Worm (Caenorhabditis elegans): ENCODE results near the gene F38E11.6.

F38E11.6 gene

DNA sequence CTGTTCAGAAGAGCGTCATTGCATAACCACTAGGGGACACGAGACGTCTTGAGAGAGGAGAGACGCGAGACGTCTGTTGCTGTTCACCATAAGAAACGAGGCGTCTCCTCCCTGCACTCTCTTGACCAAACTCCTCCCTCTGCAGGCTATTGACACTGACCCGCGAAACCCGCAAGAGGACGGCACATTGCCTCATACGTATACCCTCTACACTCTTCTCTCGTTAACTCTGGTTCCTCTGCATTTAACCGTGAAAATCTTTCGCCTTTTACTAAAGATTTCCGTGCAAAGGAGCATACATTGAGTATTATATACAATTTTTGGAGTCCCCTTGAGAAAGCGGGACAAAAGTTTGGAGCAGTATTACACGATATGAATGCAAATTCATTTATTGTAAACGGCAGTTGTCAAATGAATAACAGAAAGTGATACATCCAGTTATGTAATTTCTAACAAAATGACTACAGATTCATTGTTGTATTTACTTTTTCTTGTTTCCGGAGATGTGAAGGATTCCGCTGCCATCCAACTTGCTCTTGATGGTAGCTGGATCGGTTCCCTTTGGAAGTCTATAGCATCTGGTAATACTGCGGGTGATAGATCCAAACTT, 22.8 kb downstream of the F38E11.6 start:
- TF ChIP-seq ceh-82 (tag; optimal IDR thresholded peaks at IDR 0.05) (peak; percentile 74 to 87 (median 85)), pqm-1 (tag; optimal IDR thresholded peaks at IDR 0.05) (no peak), ztf-4 (tag; optimal IDR thresholded peaks at IDR 0.05) (peak; percentile 83), nhr-90 (tag; optimal IDR thresholded peaks at IDR 0.05; ENCODE audit: poor library complexity) (peak; percentile 96), mab-9 (GFP tag; IDR thresholded peaks at IDR 0.05) (peak; percentile 88), aha-1 (tag; optimal IDR thresholded peaks at IDR 0.05) (peak; percentile 22), rnt-1 (tag; optimal IDR thresholded peaks at IDR 0.05) (peak; percentile 94), C34B4.2 (tag; optimal IDR thresholded peaks at IDR 0.05) (no peak), ama-1 (optimal IDR thresholded peaks at IDR 0.05) (peak; percentile 98), C04F5.9 (tag; optimal IDR thresholded peaks at IDR 0.05) (peak; percentile 61), fkh-8 (tag; optimal IDR thresholded peaks at IDR 0.05) (peak; percentile 94), zag-1 (tag; optimal IDR thresholded peaks at IDR 0.05) (peak; percentile 61), snpc-4 (tag; optimal IDR thresholded peaks at IDR 0.05) (peak; percentile 99), unc-98 (GFP tag; IDR thresholded peaks at IDR 0.05) (0 out of 2 replicates have a peak, but pooled peaks have one; percentile 19), alr-1 (tag; optimal IDR thresholded peaks at IDR 0.05; ENCODE audit: borderline replicate concordance) (no peak), xbp-1 (tag; optimal IDR thresholded peaks at IDR 0.05) (peak; percentile 96), unc-86 (tag; optimal IDR thresholded peaks at IDR 0.05) (peak; percentile 93), unc-62 (GFP tag; optimal IDR thresholded peaks at IDR 0.05) (peak; percentile 40), ces-1 (GFP tag; optimal IDR thresholded peaks at IDR 0.05) (no peak), nhr-11 (tag; optimal IDR thresholded peaks at IDR 0.05) (peak; percentile 50), nhr-76 (tag; optimal IDR thresholded peaks at IDR 0.05) (peak; percentile 25), aly-2 (tag; optimal IDR thresholded peaks at IDR 0.05) (peak; percentile 93), sptf-1 (tag; optimal IDR thresholded peaks at IDR 0.05) (no peak), nhr-85 (tag) (peak; percentile 97), C16A3.4 (tag; optimal IDR thresholded peaks at IDR 0.05) (peak; percentile 92), lin-14 (GFP tag; optimal IDR thresholded peaks at IDR 0.05) (peak; percentile 99), ztf-11 (tag; optimal IDR thresholded peaks at IDR 0.05) (peak in 1 of 2 experiments; percentile 89), jun-1 (tag; optimal IDR thresholded peaks at IDR 0.05) (peak; percentile 95), nhr-28 (tag; optimal IDR thresholded peaks at IDR 0.05) (no peak), ceh-90 (tag; optimal IDR thresholded peaks at IDR 0.05) (no peak), nhr-237 (tag; optimal IDR thresholded peaks at IDR 0.05) (peak; percentile 87), elt-3 (tag; optimal IDR thresholded peaks at IDR 0.05) (peak in 4 of 6 experiments; percentile 41 to 80 (median 65)), mep-1 (tag; optimal IDR thresholded peaks at IDR 0.05) (peak; percentile 90), elt-2 (tag; optimal IDR thresholded peaks at IDR 0.05) (peak; percentile 84), mdl-1 (tag; optimal IDR thresholded peaks at IDR 0.05) (peak in 1 of 2 experiments; percentile 91), egl-13 (tag; optimal IDR thresholded peaks at IDR 0.05) (peak; percentile 93), zip-4 (GFP tag; optimal IDR thresholded peaks at IDR 0.05) (peak; percentile 79), sup-37 (GFP tag; optimal IDR thresholded peaks at IDR 0.05) (peak; percentile 46), lin-15B (tag; optimal IDR thresholded peaks at IDR 0.05) (peak; percentile 63), nhr-12 (tag; optimal IDR thresholded peaks at IDR 0.05) (no peak), fos-1 (tag; optimal IDR thresholded peaks at IDR 0.05) (peak; percentile 89), ceh-63 (GFP tag; optimal IDR thresholded peaks at IDR 0.05) (no peak), blmp-1 (tag; optimal IDR thresholded peaks at IDR 0.05) (peak; percentile 62), dsc-1 (tag; optimal IDR thresholded peaks at IDR 0.05) (peak; percentile 95), efl-3 (GFP tag; optimal IDR thresholded peaks at IDR 0.05) (peak; percentile 30), hlh-17 (GFP tag; optimal IDR thresholded peaks at IDR 0.05; ENCODE audit: borderline replicate concordance) (peak; percentile 57), lin-13 (GFP tag; optimal IDR thresholded peaks at IDR 0.05) (peak; percentile 91), swsn-7 (tag; optimal IDR thresholded peaks at IDR 0.05) (peak; percentile 96), egl-27 (tag; optimal IDR thresholded peaks at IDR 0.05) (peak; percentile 52 to 79), lin-39 (tag; optimal IDR thresholded peaks at IDR 0.05) (peak; percentile 86), nhr-77 (tag; optimal IDR thresholded peaks at IDR 0.05) (peak; percentile 96), ets-5 (GFP tag; IDR thresholded peaks at IDR 0.05) (no peak), nhr-20 (tag; optimal IDR thresholded peaks at IDR 0.05) (peak; percentile 97)

All from whole organism, L1 larva.